Worm (Caenorhabditis elegans) whole organism, mixed stage, embryonic: ENCODE data around the gene snr-4.

Experiments used
- M03D4.4 ChIP-seq: sonication (generic microtip); optimal IDR thresholded peaks from 2 replicates; lab custom pipeline; 2017; ENCODE audit warnings: mild to moderate bottlenecking, missing genetic modification characterization, missing compliant biosample characterization
- ces-1 ChIP-seq: fragments of 150-350 bp; optimal IDR thresholded peaks from 2 replicates; lab custom pipeline; 2014; ENCODE audit warnings: missing biosample characterization, missing genetic modification reagents, missing genetic modification characterization
- flh-1 ChIP-seq: fragments of 200-800 bp; sonication (Bioruptor generic); optimal IDR thresholded peaks from 2 replicates; lab custom pipeline; 2018; ENCODE audit warnings: mild to moderate bottlenecking, missing genetic modification characterization, moderate library complexity, missing compliant biosample characterization
- hlh-1 ChIP-seq: fragments of 150-350 bp; optimal IDR thresholded peaks from 2 replicates; lab custom pipeline; 2014; ENCODE audit warnings: missing biosample characterization, missing genetic modification reagents, missing genetic modification characterization
- lin-13 ChIP-seq: fragments of 150-350 bp; optimal IDR thresholded peaks from 2 replicates; lab custom pipeline; 2014; ENCODE audit warnings: missing biosample characterization, missing genetic modification characterization
- lsy-2 ChIP-seq: fragments of 150-350 bp; optimal IDR thresholded peaks from 2 replicates; lab custom pipeline; 2014; ENCODE audit warnings: missing biosample characterization, missing genetic modification characterization
- nhr-237 ChIP-seq: fragments of 150-350 bp; optimal IDR thresholded peaks from 2 replicates; lab custom pipeline; 2014; ENCODE audit warnings: missing biosample characterization, missing genetic modification characterization
- nhr-76 ChIP-seq: sonication (generic microtip); optimal IDR thresholded peaks from 2 replicates; lab custom pipeline; 2017; ENCODE audit warnings: missing biosample characterization, missing genetic modification characterization
- pha-4 ChIP-seq: fragments of 150-350 bp; optimal IDR thresholded peaks from 2 replicates; lab custom pipeline; 2018; ENCODE audit warnings: missing biosample characterization, missing genetic modification reagents, missing genetic modification characterization
- sem-2 ChIP-seq: fragments of 200-800 bp; sonication (Bioruptor generic); optimal IDR thresholded peaks from 2 replicates; lab custom pipeline; 2018; ENCODE audit warnings: mild to moderate bottlenecking, missing genetic modification characterization, missing compliant biosample characterization
- snpc-4 ChIP-seq: fragments of 150-350 bp; optimal IDR thresholded peaks from 2 replicates; lab custom pipeline; 2014; ENCODE audit warnings: missing biosample characterization, missing genetic modification characterization
- unc-62 ChIP-seq: fragments of 150-350 bp; optimal IDR thresholded peaks from 2 replicates; lab custom pipeline; 2014; ENCODE audit warnings: missing biosample characterization, missing genetic modification reagents, missing genetic modification characterization
- ztf-11 ChIP-seq: fragments of 150-350 bp; optimal IDR thresholded peaks from 2 replicates; lab custom pipeline; 2014; ENCODE audit warnings: missing biosample characterization, missing genetic modification characterization

- TF ChIP-seq pha-4 (tag; lab: Kevin White, UChicago) (no peak), lin-13 (tag; lab: Kevin White, UChicago) (peak; percentile 4), flh-1 (GFP tag; lab: Kevin White, UChicago) (no peak), hlh-1 (tag; lab: Kevin White, UChicago) (peak; percentile 17), sem-2 (no peak), ztf-11 (tag; lab: Kevin White, UChicago) (no peak), nhr-237 (tag; lab: Kevin White, UChicago) (no peak), lsy-2 (no peak), nhr-76 (tag; lab: Kevin White, UChicago) (no peak), ces-1 (GFP tag; lab: Kevin White, UChicago) (peak; percentile 65), M03D4.4 (tag; lab: Kevin White, UChicago) (no peak), snpc-4 (tag; lab: Kevin White, UChicago) (no peak), unc-62 (peak; percentile 66)
Observed at ce11 chrV:12026878-12027477, 47.5 kb upstream of the snr-4 start.
